Worm (Caenorhabditis elegans) whole organism, late embryonic: Measurements from ENCODE around the gene idi-1.

Experiments used
- C08G9.2 ChIP-seq: sonication (generic microtip); optimal IDR thresholded peaks from 2 replicates; lab custom pipeline; 2016; ENCODE audit warnings: mild to moderate bottlenecking, missing genetic modification characterization, moderate library complexity, missing compliant biosample characterization
- C38D4.7 ChIP-seq: fragments of 200-800 bp; sonication (Bioruptor generic); optimal IDR thresholded peaks from 2 replicates; lab custom pipeline; 2018; ENCODE audit warnings: mild to moderate bottlenecking, missing genetic modification characterization, moderate library complexity, missing compliant biosample characterization
- F13H6.1 ChIP-seq: sonication (generic microtip); optimal IDR thresholded peaks from 2 replicates; lab custom pipeline; 2016; ENCODE audit warnings: missing genetic modification characterization, missing compliant biosample characterization
- K09A11.1 ChIP-seq: sonication (generic microtip); optimal IDR thresholded peaks from 2 replicates; lab custom pipeline; 2017; ENCODE audit warnings: antibody characterized with exemption, mild to moderate bottlenecking, missing genetic modification characterization, missing compliant biosample characterization; ENCODE audit not compliant: insufficient read depth
- T23F11.4 ChIP-seq: fragments of 200-800 bp; sonication (Bioruptor generic); optimal IDR thresholded peaks from 2 replicates; lab custom pipeline; 2018; ENCODE audit warnings: mild to moderate bottlenecking, missing genetic modification characterization, missing compliant biosample characterization
- Y22D7AL.16 ChIP-seq: sonication (generic microtip); optimal IDR thresholded peaks from 2 replicates; lab custom pipeline; 2016; ENCODE audit warnings: missing genetic modification characterization, missing compliant biosample characterization
- ceh-14 ChIP-seq: sonication (generic microtip); optimal IDR thresholded peaks from 2 replicates; lab custom pipeline; 2016; ENCODE audit warnings: missing genotype, missing genetic modification characterization, missing compliant biosample characterization
- ceh-18 ChIP-seq: sonication (generic microtip); optimal IDR thresholded peaks from 2 replicates; lab custom pipeline; 2016; ENCODE audit warnings: missing genetic modification characterization, missing compliant biosample characterization
- ceh-19 ChIP-seq: fragments of 200-800 bp; sonication (Bioruptor generic); optimal IDR thresholded peaks from 2 replicates; lab custom pipeline; 2018; ENCODE audit warnings: mild to moderate bottlenecking, missing genetic modification characterization, missing compliant biosample characterization
- ceh-2 ChIP-seq: sonication (generic microtip); optimal IDR thresholded peaks from 2 replicates; lab custom pipeline; 2016; ENCODE audit warnings: missing genotype, missing genetic modification characterization, missing compliant biosample characterization
- ceh-24 ChIP-seq: sonication (generic microtip); optimal IDR thresholded peaks from 2 replicates; lab custom pipeline; 2016; ENCODE audit warnings: mild to moderate bottlenecking, missing genetic modification characterization, missing compliant biosample characterization
- ceh-31 ChIP-seq: sonication (generic microtip); optimal IDR thresholded peaks from 2 replicates; lab custom pipeline; 2016; ENCODE audit warnings: missing genetic modification characterization, missing compliant biosample characterization
- ceh-45 ChIP-seq: fragments of 200-800 bp; sonication (Bioruptor generic); IDR thresholded peaks from 2 replicates; pipeline ENCODE4 v1.3.6; 2022; ENCODE audit warnings: missing genetic modification reagents, missing genetic modification characterization, missing compliant biosample characterization
- ceh-48 ChIP-seq: sonication (generic microtip); optimal IDR thresholded peaks from 2 replicates; lab custom pipeline; 2016; ENCODE audit warnings: missing genetic modification characterization, inconsistent platforms, missing compliant biosample characterization
- ceh-6 ChIP-seq: fragments of 200-800 bp; sonication (Bioruptor generic); optimal IDR thresholded peaks from 2 replicates; lab custom pipeline; 2018; ENCODE audit warnings: mild to moderate bottlenecking, missing genetic modification characterization, missing compliant biosample characterization
- ceh-9 ChIP-seq: sonication (generic microtip); optimal IDR thresholded peaks from 2 replicates; lab custom pipeline; 2016; ENCODE audit warnings: mild to moderate bottlenecking, missing genetic modification characterization, inconsistent platforms, missing compliant biosample characterization
- dve-1 ChIP-seq: sonication (generic microtip); optimal IDR thresholded peaks from 2 replicates; lab custom pipeline; 2017; ENCODE audit warnings: antibody characterized with exemption, mild to moderate bottlenecking, missing genetic modification characterization, missing compliant biosample characterization
- elt-2 ChIP-seq: sonication (generic microtip); optimal IDR thresholded peaks from 2 replicates; lab custom pipeline; 2016; ENCODE audit warnings: missing genetic modification reagents, missing genetic modification characterization, missing compliant biosample characterization
- ets-4 ChIP-seq: sonication (generic microtip); optimal IDR thresholded peaks from 2 replicates; lab custom pipeline; 2016; ENCODE audit warnings: missing genetic modification characterization, missing compliant biosample characterization
- eyg-1 ChIP-seq: sonication (generic microtip); optimal IDR thresholded peaks from 2 replicates; lab custom pipeline; 2016; ENCODE audit warnings: missing genotype, missing genetic modification characterization, missing compliant biosample characterization
- fax-1 ChIP-seq: sonication (generic microtip); optimal IDR thresholded peaks from 2 replicates; lab custom pipeline; 2016; ENCODE audit warnings: missing genotype, missing genetic modification characterization, missing compliant biosample characterization
- fkh-10 ChIP-seq: fragments of 150-350 bp; optimal IDR thresholded peaks from 2 replicates; lab custom pipeline; 2014; ENCODE audit warnings: missing biosample characterization, missing genetic modification reagents, missing genetic modification characterization
- fkh-6 ChIP-seq: sonication (generic microtip); optimal IDR thresholded peaks from 2 replicates; lab custom pipeline; 2016; ENCODE audit warnings: missing genetic modification characterization, missing compliant biosample characterization
- gmeb-2 ChIP-seq: sonication (generic microtip); optimal IDR thresholded peaks from 2 replicates; lab custom pipeline; 2016; ENCODE audit warnings: missing genetic modification characterization, inconsistent platforms, missing compliant biosample characterization
- hlh-30 ChIP-seq: sonication (generic microtip); optimal IDR thresholded peaks from 2 replicates; lab custom pipeline; 2017; ENCODE audit warnings: antibody characterized with exemption, missing genetic modification characterization, missing compliant biosample characterization; ENCODE audit not compliant: insufficient read depth
- lim-6 ChIP-seq: sonication (generic microtip); optimal IDR thresholded peaks from 2 replicates; lab custom pipeline; 2016; ENCODE audit warnings: missing genetic modification characterization, missing compliant biosample characterization
- nfya-1 ChIP-seq: sonication (generic microtip); optimal IDR thresholded peaks from 2 replicates; lab custom pipeline; 2017; ENCODE audit warnings: missing genetic modification characterization, mild to moderate bottlenecking, missing compliant biosample characterization, antibody characterized with exemption, moderate library complexity
- nhr-11 ChIP-seq: fragments of 150-350 bp; optimal IDR thresholded peaks from 2 replicates; lab custom pipeline; 2014; ENCODE audit warnings: missing biosample characterization, missing genetic modification characterization
- npax-4 ChIP-seq: sonication (generic microtip); optimal IDR thresholded peaks from 2 replicates; lab custom pipeline; 2016; ENCODE audit warnings: missing genetic modification characterization, missing compliant biosample characterization
- odd-2 ChIP-seq: sonication (generic microtip); optimal IDR thresholded peaks from 2 replicates; lab custom pipeline; 2017; ENCODE audit warnings: antibody characterized with exemption, mild to moderate bottlenecking, missing genetic modification characterization, missing compliant biosample characterization
- pat-9 ChIP-seq: fragments of 200-800 bp; sonication (Bioruptor generic); optimal IDR thresholded peaks from 2 replicates; lab custom pipeline; 2018; ENCODE audit warnings: mild to moderate bottlenecking, missing genetic modification characterization, moderate library complexity, missing compliant biosample characterization
- pax-1 ChIP-seq: fragments of 150-350 bp; optimal IDR thresholded peaks from 2 replicates; lab custom pipeline; 2014; ENCODE audit warnings: missing biosample characterization, missing genetic modification characterization
- pha-2 ChIP-seq: sonication (generic microtip); optimal IDR thresholded peaks from 2 replicates; lab custom pipeline; 2017; ENCODE audit warnings: mild to moderate bottlenecking, missing genetic modification characterization, missing compliant biosample characterization
- pros-1 ChIP-seq: fragments of 150-350 bp; optimal IDR thresholded peaks from 2 replicates; lab custom pipeline; 2014; ENCODE audit warnings: missing biosample characterization, missing genetic modification reagents, missing genetic modification characterization
- ref-2 ChIP-seq: sonication (generic microtip); optimal IDR thresholded peaks from 2 replicates; lab custom pipeline; 2016; ENCODE audit warnings: missing genetic modification characterization, missing compliant biosample characterization
- rnt-1 ChIP-seq: sonication (generic microtip); optimal IDR thresholded peaks from 2 replicates; lab custom pipeline; 2016; ENCODE audit warnings: missing genetic modification characterization, missing compliant biosample characterization
- sdc-2 ChIP-seq: sonication (generic microtip); optimal IDR thresholded peaks from 2 replicates; lab custom pipeline; 2016; ENCODE audit warnings: missing genotype, missing genetic modification characterization, missing compliant biosample characterization
- sox-2 ChIP-seq: fragments of 200-800 bp; sonication (Bioruptor generic); IDR thresholded peaks from 2 replicates; pipeline ENCODE4 v1.3.6; 2022; ENCODE audit warnings: missing genetic modification reagents, missing genetic modification characterization, missing compliant biosample characterization
- syd-9 ChIP-seq: sonication (generic microtip); optimal IDR thresholded peaks from 2 replicates; lab custom pipeline; 2016; ENCODE audit warnings: mild to moderate bottlenecking, missing genetic modification characterization, moderate library complexity, missing compliant biosample characterization
- tbx-2 ChIP-seq: sonication (generic microtip); optimal IDR thresholded peaks from 2 replicates; lab custom pipeline; 2016; ENCODE audit warnings: missing genetic modification characterization, missing compliant biosample characterization
- tbx-7 ChIP-seq: sonication (generic microtip); optimal IDR thresholded peaks from 2 replicates; lab custom pipeline; 2016; ENCODE audit warnings: missing genotype, missing genetic modification characterization, missing compliant biosample characterization
- ttx-3 ChIP-seq: sonication (generic microtip); optimal IDR thresholded peaks from 2 replicates; lab custom pipeline; 2016; ENCODE audit warnings: missing genetic modification reagents, missing genetic modification characterization, missing compliant biosample characterization
- unc-42 ChIP-seq: sonication (generic microtip); optimal IDR thresholded peaks from 2 replicates; lab custom pipeline; 2016; ENCODE audit warnings: missing genotype, missing genetic modification characterization, missing compliant biosample characterization
- unc-86 ChIP-seq: sonication (generic microtip); optimal IDR thresholded peaks from 2 replicates; lab custom pipeline; 2016; ENCODE audit warnings: missing genetic modification characterization, missing compliant biosample characterization
- zip-5 ChIP-seq: sonication (generic microtip); optimal IDR thresholded peaks from 2 replicates; lab custom pipeline; 2016; ENCODE audit warnings: missing genetic modification characterization, missing compliant biosample characterization
- ztf-16 ChIP-seq: sonication (generic microtip); optimal IDR thresholded peaks from 2 replicates; lab custom pipeline; 2017; ENCODE audit warnings: missing genetic modification characterization, missing compliant biosample characterization

The idi-1 gene

DNA sequence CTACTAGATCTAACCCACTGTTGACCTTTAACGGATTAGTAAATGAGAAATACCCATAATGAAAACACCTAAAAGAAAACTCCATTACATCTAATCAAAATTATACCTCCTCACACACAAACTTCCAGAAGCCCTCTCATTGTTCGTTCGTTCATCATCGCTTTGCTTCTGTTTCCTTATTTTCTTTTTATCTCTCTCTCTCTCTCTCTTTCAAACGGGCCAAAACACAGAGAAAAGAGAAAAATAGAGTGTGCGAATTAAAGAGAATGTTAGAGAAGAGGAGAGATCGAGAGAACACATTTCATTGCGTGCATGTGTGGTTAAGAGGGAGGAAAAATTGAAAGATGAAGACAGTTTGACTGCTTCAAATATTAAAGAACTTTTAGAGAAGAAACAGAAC lies 32.8 kb downstream of the idi-1 start:
- TF ChIP-seq tbx-2 (tag; lab: Kevin White, UChicago) (peak; percentile 13), npax-4 (tag; lab: Kevin White, UChicago) (no peak), sox-2 (GFP tag; lab: Robert Waterston, UW) (peak; percentile 7; the same call in 1 of the 2 replicates), ceh-14 (tag; lab: Kevin White, UChicago) (no peak), F13H6.1 (tag; lab: Kevin White, UChicago) (no peak), pax-1 (peak; percentile 66), ceh-31 (tag; lab: Kevin White, UChicago) (peak; percentile 46), ref-2 (tag; lab: Kevin White, UChicago) (no peak), unc-42 (peak; percentile 41), rnt-1 (tag; lab: Kevin White, UChicago) (peak; percentile 17), K09A11.1 (no peak), nfya-1 (tag; lab: Kevin White, UChicago) (peak; percentile 71)
- TF ChIP-seq, all 69 proteins: peak for 7

DNA sequence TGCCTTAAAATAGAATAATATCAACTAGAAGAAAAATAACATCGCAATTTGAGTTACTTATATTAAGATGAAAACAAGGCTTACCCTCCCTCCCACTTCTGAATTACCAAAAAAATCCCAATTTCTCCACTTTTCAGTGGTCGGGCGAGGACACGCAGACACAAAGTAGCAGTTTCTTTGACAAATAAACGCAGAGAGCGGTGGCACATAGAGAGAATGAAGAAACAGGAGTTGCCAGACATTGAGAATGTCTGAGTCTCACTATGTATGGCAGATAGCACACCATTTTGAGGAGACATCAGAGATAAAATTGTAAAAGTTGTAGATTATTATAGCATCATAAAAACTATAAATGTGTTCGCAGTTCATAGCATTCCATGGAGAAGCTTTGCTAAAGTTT lies 33.7 kb downstream of the idi-1 start:
- TF ChIP-seq nfya-1 (tag; lab: Kevin White, UChicago) (peak; percentile 63), T23F11.4 (no peak), ceh-9 (tag; lab: Kevin White, UChicago) (no peak), dve-1 (tag; lab: Kevin White, UChicago) (peak; percentile 10), pax-1 (no peak), ceh-19 (no peak), ceh-18 (tag; lab: Kevin White, UChicago) (no peak), ceh-24 (tag; lab: Kevin White, UChicago) (no peak), tbx-2 (tag; lab: Kevin White, UChicago) (peak; percentile 30), npax-4 (tag; lab: Kevin White, UChicago) (no peak), elt-2 (peak; percentile 18), eyg-1 (no peak), tbx-7 (tag; lab: Kevin White, UChicago) (no peak)

DNA sequence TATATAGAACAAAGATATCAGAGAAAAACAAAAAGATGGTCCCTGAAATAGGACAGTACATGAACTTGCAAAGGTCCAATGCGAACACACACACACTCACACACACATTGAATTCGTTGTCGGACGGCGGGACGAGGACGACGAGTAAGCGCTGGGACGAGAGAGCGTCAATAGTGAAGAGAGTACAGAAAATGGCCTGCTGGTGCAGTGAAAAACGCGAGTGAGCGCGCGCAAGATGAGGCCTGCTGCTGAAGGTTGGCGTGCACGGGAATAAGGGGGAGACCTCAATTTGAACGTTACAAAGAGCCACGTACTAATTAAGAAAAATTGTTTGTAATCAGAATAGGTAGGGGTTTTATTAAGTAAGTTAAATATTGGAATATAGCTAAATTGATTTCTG lies 35.5 kb downstream of the idi-1 start:
- TF ChIP-seq pat-9 (tag; lab: Kevin White, UChicago), result no peak
- TF ChIP-seq ceh-14 (tag; lab: Kevin White, UChicago), result peak; percentile 29
- TF ChIP-seq elt-2, result peak; percentile 1
- no peak for TF ChIP-seq ceh-45 (GFP tag; lab: Robert Waterston, UW)
- no peak for TF ChIP-seq fax-1 (tag; lab: Kevin White, UChicago)
- no peak for TF ChIP-seq ztf-16 (tag; lab: Kevin White, UChicago)
- TF ChIP-seq gmeb-2 (tag; lab: Kevin White, UChicago), result no peak
- TF ChIP-seq nfya-1 (tag; lab: Kevin White, UChicago), result peak; percentile 15
- peak; percentile 34 for TF ChIP-seq ref-2 (tag; lab: Kevin White, UChicago)
- TF ChIP-seq sdc-2 (tag; lab: Kevin White, UChicago), result peak; percentile 37
- no peak for TF ChIP-seq ceh-19
- no peak for TF ChIP-seq nhr-11
- no peak for TF ChIP-seq fkh-10 (GFP tag; lab: Kevin White, UChicago)
- TF ChIP-seq pha-2, result no peak
- peak; percentile 21 for TF ChIP-seq ceh-18 (tag; lab: Kevin White, UChicago)
- no peak for TF ChIP-seq Y22D7AL.16 (tag; lab: Kevin White, UChicago)
- TF ChIP-seq unc-86 (tag; lab: Kevin White, UChicago), result no peak
- no peak for TF ChIP-seq zip-5 (tag; lab: Kevin White, UChicago)
- TF ChIP-seq syd-9 (tag; lab: Kevin White, UChicago), result peak; percentile 57
- TF ChIP-seq rnt-1 (tag; lab: Kevin White, UChicago), result peak; percentile 9
- TF ChIP-seq tbx-2 (tag; lab: Kevin White, UChicago), result peak; percentile 23
- TF ChIP-seq fkh-6 (tag; lab: Kevin White, UChicago), result no peak
- TF ChIP-seq ets-4, result no peak
- peak; percentile 22 for TF ChIP-seq hlh-30 (tag; lab: Kevin White, UChicago)
- no peak for TF ChIP-seq C38D4.7
- no peak for TF ChIP-seq C08G9.2
- no peak for TF ChIP-seq npax-4 (tag; lab: Kevin White, UChicago)
- no peak for TF ChIP-seq odd-2 (tag; lab: Kevin White, UChicago)
- no peak for TF ChIP-seq ceh-48 (tag; lab: Kevin White, UChicago)
- peak; percentile 32 for TF ChIP-seq unc-42
- peak; percentile 65 for TF ChIP-seq ceh-31 (tag; lab: Kevin White, UChicago)
- TF ChIP-seq eyg-1, result no peak
- TF ChIP-seq pros-1 (tag; lab: Kevin White, UChicago), result no peak
- no peak for TF ChIP-seq ceh-6 (GFP tag; lab: Kevin White, UChicago)
- TF ChIP-seq F13H6.1 (tag; lab: Kevin White, UChicago), result no peak
- no peak for TF ChIP-seq T23F11.4
- TF ChIP-seq ceh-9 (tag; lab: Kevin White, UChicago), result no peak
- TF ChIP-seq lim-6, result no peak
- TF ChIP-seq ttx-3 (tag; lab: Kevin White, UChicago), result no peak
- peak; percentile 28 for TF ChIP-seq ceh-2 (tag; lab: Kevin White, UChicago)
